Worm (Caenorhabditis elegans): ENCODE data around the gene btb-6.
A peak's percentile ranks its signal among the peaks of the same experiment; 100 is the strongest.

Gene btb-6

DNA sequence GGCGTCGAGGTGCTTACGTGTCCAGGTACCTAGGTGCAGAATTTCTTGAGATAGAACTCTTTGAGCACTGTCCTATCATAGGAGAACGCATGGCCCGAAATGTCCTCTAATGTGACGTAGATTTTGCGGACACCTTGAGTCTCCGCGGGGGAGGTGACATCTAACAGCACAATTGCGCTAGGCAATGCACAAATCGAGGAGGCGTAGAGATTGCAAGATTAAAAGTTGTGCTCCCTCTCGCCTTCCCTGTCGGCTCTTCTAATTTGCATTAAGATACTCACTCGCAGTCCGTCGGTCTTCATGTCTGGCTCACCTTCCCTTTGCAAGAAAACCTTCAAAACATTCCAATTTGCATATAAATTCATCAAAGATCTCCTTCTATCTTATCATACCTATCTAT lies 44.5 kb downstream of the btb-6 start, which contains the start of gene F36H5.18:
TSS of gene F36H5.18 (plus strand) at position 301 of the 400 bp plus-strand sequence.
- TF ChIP-seq F49E8.2 (tag; optimal IDR thresholded peaks at IDR 0.05; ENCODE audit: borderline replicate concordance) (no peak), duxl-1 (tag; optimal IDR thresholded peaks at IDR 0.05; ENCODE audit: poor library complexity) (no peak), lim-7 (GFP tag; IDR thresholded peaks at IDR 0.05) (no peak), T20F7.1 (GFP tag; optimal IDR thresholded peaks at IDR 0.05) (no peak), set-16 (GFP tag; IDR thresholded peaks at IDR 0.05) (no peak), daf-8 (GFP tag; IDR thresholded peaks at IDR 0.05) (no peak), ceh-32 (tag; optimal IDR thresholded peaks at IDR 0.05; ENCODE audit: poor library complexity) (no peak)

DNA sequence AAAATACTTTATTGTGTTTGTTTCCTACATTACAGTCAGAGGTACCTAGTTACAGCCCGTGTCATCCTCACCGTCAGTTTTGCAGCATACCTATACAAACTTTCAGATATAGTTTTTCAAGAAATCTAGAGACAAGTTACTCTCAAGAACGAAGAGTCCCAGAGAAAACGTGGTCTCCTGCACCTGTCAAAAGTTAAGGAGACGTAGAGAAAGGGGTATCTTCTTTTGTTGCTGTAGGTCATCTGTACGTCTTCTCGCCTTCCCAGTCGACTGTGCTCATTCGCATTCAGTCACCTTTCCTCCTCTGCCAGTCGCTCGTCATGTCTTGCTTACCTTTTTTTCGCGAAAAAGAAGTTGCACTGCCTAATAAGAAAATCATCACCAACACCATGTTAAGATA lies 46.5 kb downstream of the btb-6 start, which contains the start of gene F36H5.4:
TSS of gene F36H5.4 (plus strand) at position 301 of the 400 bp plus-strand sequence.
- TF ChIP-seq dmd-8 (GFP tag; IDR thresholded peaks at IDR 0.05) (no peak), Y105C5A.15 (GFP tag; IDR thresholded peaks at IDR 0.05) (no peak), mdt-29 (GFP tag; IDR thresholded peaks at IDR 0.05) (no peak), zfp-3 (GFP tag; conservative IDR thresholded peaks at IDR 0.05) (no peak), ceh-28 (tag; optimal IDR thresholded peaks at IDR 0.05) (no peak), hmg-1.1 (GFP tag; IDR thresholded peaks at IDR 0.05) (no peak), Y48G9A.11 (GFP tag; IDR thresholded peaks at IDR 0.05) (no peak), unc-39 (tag; optimal IDR thresholded peaks at IDR 0.05) (no peak), mes-2 (tag; optimal IDR thresholded peaks at IDR 0.05; ENCODE audit: poor library complexity, severe bottlenecking) (no peak), lim-7 (GFP tag; IDR thresholded peaks at IDR 0.05) (no peak), aha-1 (tag) (no peak), cey-2 (tag; optimal IDR thresholded peaks at IDR 0.05; ENCODE audit: borderline replicate concordance, insufficient read depth) (no peak), snpc-4 (tag; optimal IDR thresholded peaks at IDR 0.05) (no peak), ces-1 (GFP tag; optimal IDR thresholded peaks at IDR 0.05) (no peak), zip-11 (GFP tag; IDR thresholded peaks at IDR 0.05) (no peak), zfp-2 (tag; optimal IDR thresholded peaks at IDR 0.05) (no peak), fkh-10 (GFP tag; optimal IDR thresholded peaks at IDR 0.05) (no peak)

DNA sequence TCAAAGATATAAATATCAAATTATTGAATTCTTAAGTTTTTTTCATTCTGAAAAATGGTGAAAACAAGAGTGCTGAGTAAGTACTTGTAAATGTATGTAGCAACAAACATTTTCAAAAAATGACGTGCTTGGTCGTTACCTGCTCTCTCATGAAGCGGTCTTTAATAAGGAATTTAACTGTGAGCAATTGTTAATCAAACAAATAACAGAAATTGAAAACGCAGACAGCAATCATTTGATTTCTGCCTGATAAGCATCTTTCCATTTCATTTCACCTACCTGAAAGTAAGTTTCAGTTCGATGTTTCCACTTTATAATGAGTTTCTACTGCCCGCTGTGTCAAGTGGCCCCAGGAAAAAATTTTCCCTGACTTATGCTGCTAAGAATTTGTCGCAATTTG lies 48.0 kb downstream of the btb-6 start, which contains the start of gene math-28:
TSS of gene math-28 (plus strand) at position 301 of the 400 bp plus-strand sequence.
- peak; percentile 55 for TF ChIP-seq aha-1 (tag)
- no peak for TF ChIP-seq unc-130 (GFP tag; optimal IDR thresholded peaks at IDR 0.05)
- TF ChIP-seq nhr-48 (tag; optimal IDR thresholded peaks at IDR 0.05): no peak
